Worm (Caenorhabditis elegans) whole organism, L3 larva: ENCODE results near the gene srx-82.

Source experiments
- ZK546.5 ChIP-seq: sonication (generic microtip); optimal IDR thresholded peaks from 2 replicates; lab custom pipeline; 2017; ENCODE audit warnings: missing biosample characterization, missing genetic modification characterization
- aly-2 ChIP-seq: fragments of 150-350 bp; optimal IDR thresholded peaks from 2 replicates; lab custom pipeline; 2014; ENCODE audit warnings: missing biosample characterization, missing genetic modification characterization
- elt-1 ChIP-seq: fragments of 150-350 bp; optimal IDR thresholded peaks from 2 replicates; lab custom pipeline; 2014; ENCODE audit warnings: missing biosample characterization, missing genetic modification characterization
- elt-2 ChIP-seq: sonication (generic microtip); optimal IDR thresholded peaks from 2 replicates; lab custom pipeline; 2016; ENCODE audit warnings: missing genetic modification reagents, mild to moderate bottlenecking, missing genetic modification characterization, missing compliant biosample characterization
- elt-3 ChIP-seq, 3 experiments: fragments of 150-350 bp in 1 of 3; sonication (generic microtip) in 2 of 3; optimal IDR thresholded peaks; 2 replicates in 2 of 3; 4 replicates in 1 of 3; lab custom pipeline; 2014 to 2017; ENCODE audit warnings: missing biosample characterization in 3 of 3, missing genetic modification characterization in 3 of 3
- lin-15B ChIP-seq: fragments of 150-350 bp; optimal IDR thresholded peaks from 2 replicates; lab custom pipeline; 2014; ENCODE audit warnings: missing biosample characterization, missing genetic modification characterization
- nhr-11 ChIP-seq: fragments of 150-350 bp; optimal IDR thresholded peaks from 2 replicates; lab custom pipeline; 2014; ENCODE audit warnings: missing biosample characterization, missing genetic modification characterization
- pqm-1 ChIP-seq: fragments of 150-350 bp; optimal IDR thresholded peaks from 2 replicates; lab custom pipeline; 2017; ENCODE audit warnings: missing biosample characterization, missing genetic modification characterization, inconsistent platforms
- unc-62 ChIP-seq: fragments of 150-350 bp; sonication (generic microtip); optimal IDR thresholded peaks from 4 replicates; lab custom pipeline; 2014; ENCODE audit warnings: missing biosample characterization, missing genetic modification reagents, missing genetic modification characterization
- zag-1 ChIP-seq: fragments of 150-350 bp; optimal IDR thresholded peaks from 2 replicates; lab custom pipeline; 2014; ENCODE audit warnings: missing biosample characterization, missing genetic modification characterization

ce11 chrV:11552379-11552778, 37.2 kb upstream of the srx-82 start, which contains the start of gene srx-85:
- no peak for TF ChIP-seq aly-2 (tag; lab: Kevin White, UChicago)
- no peak for TF ChIP-seq pqm-1 (tag; lab: Kevin White, UChicago)
- no peak for TF ChIP-seq unc-62 (GFP tag; lab: Kevin White, UChicago)
- no peak for TF ChIP-seq ZK546.5
- TF ChIP-seq elt-2, result no peak
- no peak for TF ChIP-seq lin-15B (tag; lab: Kevin White, UChicago)
- TF ChIP-seq zag-1 (tag; lab: Kevin White, UChicago), result no peak
- TF ChIP-seq nhr-11 (tag; lab: Kevin White, UChicago), result no peak
- no peak for TF ChIP-seq elt-3 (tag; optimal IDR thresholded peaks at IDR 0.05; lab: Kevin White, UChicago)
- no peak for TF ChIP-seq elt-1 (tag; lab: Kevin White, UChicago)
